Worm (Caenorhabditis elegans) whole organism, late embryonic: ENCODE data around the gene D1086.8.
"Not testable (repeated sequence)": the region's sequence is repeated elsewhere in the genome, so short reads cannot be mapped to it uniquely, and the experiment has no call there.

ENCODE experiments used
- C08G9.2 ChIP-seq: sonication (generic microtip); optimal IDR thresholded peaks from 2 replicates; lab custom pipeline; 2016; ENCODE audit warnings: mild to moderate bottlenecking, missing genetic modification characterization, moderate library complexity, missing compliant biosample characterization
- F13H6.1 ChIP-seq: sonication (generic microtip); optimal IDR thresholded peaks from 2 replicates; lab custom pipeline; 2016; ENCODE audit warnings: missing genetic modification characterization, missing compliant biosample characterization
- K09A11.1 ChIP-seq: sonication (generic microtip); optimal IDR thresholded peaks from 2 replicates; lab custom pipeline; 2017; ENCODE audit warnings: antibody characterized with exemption, mild to moderate bottlenecking, missing genetic modification characterization, missing compliant biosample characterization; ENCODE audit not compliant: insufficient read depth
- T23F11.4 ChIP-seq: fragments of 200-800 bp; sonication (Bioruptor generic); optimal IDR thresholded peaks from 2 replicates; lab custom pipeline; 2018; ENCODE audit warnings: mild to moderate bottlenecking, missing genetic modification characterization, missing compliant biosample characterization
- ceh-14 ChIP-seq: sonication (generic microtip); optimal IDR thresholded peaks from 2 replicates; lab custom pipeline; 2016; ENCODE audit warnings: missing genotype, missing genetic modification characterization, missing compliant biosample characterization
- ceh-18 ChIP-seq: sonication (generic microtip); optimal IDR thresholded peaks from 2 replicates; lab custom pipeline; 2016; ENCODE audit warnings: missing genetic modification characterization, missing compliant biosample characterization
- ceh-2 ChIP-seq: sonication (generic microtip); optimal IDR thresholded peaks from 2 replicates; lab custom pipeline; 2016; ENCODE audit warnings: missing genotype, missing genetic modification characterization, missing compliant biosample characterization
- ceh-31 ChIP-seq: sonication (generic microtip); optimal IDR thresholded peaks from 2 replicates; lab custom pipeline; 2016; ENCODE audit warnings: missing genetic modification characterization, missing compliant biosample characterization
- ceh-34 ChIP-seq: sonication (generic microtip); optimal IDR thresholded peaks from 2 replicates; lab custom pipeline; 2016; ENCODE audit warnings: mild to moderate bottlenecking, missing genetic modification characterization, missing compliant biosample characterization
- che-1 ChIP-seq: sonication (generic microtip); optimal IDR thresholded peaks from 2 replicates; lab custom pipeline; 2016; ENCODE audit warnings: mild to moderate bottlenecking, missing genetic modification characterization, missing compliant biosample characterization
- dmd-4 ChIP-seq: sonication (generic microtip); optimal IDR thresholded peaks from 2 replicates; lab custom pipeline; 2016; ENCODE audit warnings: borderline replicate concordance, missing genetic modification characterization, missing compliant biosample characterization
- dve-1 ChIP-seq: sonication (generic microtip); optimal IDR thresholded peaks from 2 replicates; lab custom pipeline; 2017; ENCODE audit warnings: antibody characterized with exemption, mild to moderate bottlenecking, missing genetic modification characterization, missing compliant biosample characterization
- elt-2 ChIP-seq: sonication (generic microtip); optimal IDR thresholded peaks from 2 replicates; lab custom pipeline; 2016; ENCODE audit warnings: missing genetic modification reagents, missing genetic modification characterization, missing compliant biosample characterization
- ets-4 ChIP-seq: sonication (generic microtip); optimal IDR thresholded peaks from 2 replicates; lab custom pipeline; 2016; ENCODE audit warnings: missing genetic modification characterization, missing compliant biosample characterization
- fax-1 ChIP-seq: sonication (generic microtip); optimal IDR thresholded peaks from 2 replicates; lab custom pipeline; 2016; ENCODE audit warnings: missing genotype, missing genetic modification characterization, missing compliant biosample characterization
- fkh-6 ChIP-seq: sonication (generic microtip); optimal IDR thresholded peaks from 2 replicates; lab custom pipeline; 2016; ENCODE audit warnings: missing genetic modification characterization, missing compliant biosample characterization
- hlh-30 ChIP-seq: sonication (generic microtip); optimal IDR thresholded peaks from 2 replicates; lab custom pipeline; 2017; ENCODE audit warnings: antibody characterized with exemption, missing genetic modification characterization, missing compliant biosample characterization; ENCODE audit not compliant: insufficient read depth
- hlh-6 ChIP-seq: sonication (generic microtip); optimal IDR thresholded peaks from 2 replicates; lab custom pipeline; 2016; ENCODE audit warnings: missing genotype, missing genetic modification characterization, missing compliant biosample characterization
- hlh-8 ChIP-seq: sonication (generic microtip); optimal IDR thresholded peaks from 2 replicates; lab custom pipeline; 2016; ENCODE audit warnings: missing genotype, missing genetic modification characterization, missing compliant biosample characterization
- lim-6 ChIP-seq: sonication (generic microtip); optimal IDR thresholded peaks from 2 replicates; lab custom pipeline; 2016; ENCODE audit warnings: missing genetic modification characterization, missing compliant biosample characterization
- madf-2 ChIP-seq: sonication (generic microtip); optimal IDR thresholded peaks from 2 replicates; lab custom pipeline; 2017; ENCODE audit warnings: missing genetic modification characterization, missing compliant biosample characterization
- mec-3 ChIP-seq: sonication (generic microtip); optimal IDR thresholded peaks from 2 replicates; lab custom pipeline; 2016; ENCODE audit warnings: borderline replicate concordance, missing genetic modification characterization, missing compliant biosample characterization
- nfya-1 ChIP-seq: sonication (generic microtip); optimal IDR thresholded peaks from 2 replicates; lab custom pipeline; 2017; ENCODE audit warnings: missing genetic modification characterization, mild to moderate bottlenecking, missing compliant biosample characterization, antibody characterized with exemption, moderate library complexity
- pag-3 ChIP-seq: sonication (generic microtip); optimal IDR thresholded peaks from 2 replicates; lab custom pipeline; 2016; ENCODE audit warnings: missing compliant biosample characterization, missing genetic modification characterization, borderline replicate concordance
- pax-1 ChIP-seq: fragments of 150-350 bp; optimal IDR thresholded peaks from 2 replicates; lab custom pipeline; 2014; ENCODE audit warnings: missing biosample characterization, missing genetic modification characterization
- pqm-1 ChIP-seq: sonication (generic microtip); optimal IDR thresholded peaks from 2 replicates; lab custom pipeline; 2016; ENCODE audit warnings: missing genetic modification characterization, missing compliant biosample characterization
- ref-2 ChIP-seq: sonication (generic microtip); optimal IDR thresholded peaks from 2 replicates; lab custom pipeline; 2016; ENCODE audit warnings: missing genetic modification characterization, missing compliant biosample characterization
- rnt-1 ChIP-seq: sonication (generic microtip); optimal IDR thresholded peaks from 2 replicates; lab custom pipeline; 2016; ENCODE audit warnings: missing genetic modification characterization, missing compliant biosample characterization
- sdc-2 ChIP-seq: sonication (generic microtip); optimal IDR thresholded peaks from 2 replicates; lab custom pipeline; 2016; ENCODE audit warnings: missing genotype, missing genetic modification characterization, missing compliant biosample characterization
- tbx-2 ChIP-seq: sonication (generic microtip); optimal IDR thresholded peaks from 2 replicates; lab custom pipeline; 2016; ENCODE audit warnings: missing genetic modification characterization, missing compliant biosample characterization
- tbx-7 ChIP-seq: sonication (generic microtip); optimal IDR thresholded peaks from 2 replicates; lab custom pipeline; 2016; ENCODE audit warnings: missing genotype, missing genetic modification characterization, missing compliant biosample characterization
- unc-3 ChIP-seq, 2 experiments: fragments of 200-800 bp in 1 of 2; sonication (Bioruptor generic) in 1 of 2; sonication (generic microtip) in 1 of 2; conservative IDR thresholded peaks in 1 of 2; optimal IDR thresholded peaks in 1 of 2; 2 replicates each; pipeline versions ENCODE4 v1.3.6 to Lab custom; 2016 to 2022; ENCODE audit warnings: missing compliant biosample characterization in 2 of 2, missing genetic modification characterization in 2 of 2, missing genetic modification reagents in 1 of 2
- unc-42 ChIP-seq: sonication (generic microtip); optimal IDR thresholded peaks from 2 replicates; lab custom pipeline; 2016; ENCODE audit warnings: missing genotype, missing genetic modification characterization, missing compliant biosample characterization
- unc-55 ChIP-seq: sonication (generic microtip); optimal IDR thresholded peaks from 2 replicates; lab custom pipeline; 2017; ENCODE audit warnings: missing biosample characterization, missing genetic modification reagents, missing genetic modification characterization
- unc-86 ChIP-seq: sonication (generic microtip); optimal IDR thresholded peaks from 2 replicates; lab custom pipeline; 2016; ENCODE audit warnings: missing genetic modification characterization, missing compliant biosample characterization
- zip-5 ChIP-seq: sonication (generic microtip); optimal IDR thresholded peaks from 2 replicates; lab custom pipeline; 2016; ENCODE audit warnings: missing genetic modification characterization, missing compliant biosample characterization
- ztf-16 ChIP-seq: sonication (generic microtip); optimal IDR thresholded peaks from 2 replicates; lab custom pipeline; 2017; ENCODE audit warnings: missing genetic modification characterization, missing compliant biosample characterization

D1086.8 gene

DNA sequence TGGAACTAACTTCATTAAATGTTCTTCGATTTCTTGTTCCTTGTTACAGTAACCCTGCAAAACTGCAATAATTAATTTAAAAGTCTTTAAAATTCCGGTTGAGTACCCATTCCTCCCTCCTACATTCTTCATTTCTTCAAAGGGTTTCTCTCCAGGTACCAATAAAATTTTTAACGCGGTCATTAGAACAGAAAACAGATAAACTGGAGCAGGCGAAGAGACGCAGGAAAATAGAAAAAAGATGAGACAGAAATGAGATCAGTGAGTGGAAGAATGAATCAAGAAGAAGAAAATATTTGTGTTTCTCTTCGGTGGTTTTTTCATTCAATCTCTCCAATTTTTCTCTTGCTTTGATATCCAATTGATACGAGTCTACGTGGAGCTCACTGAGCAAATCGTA, at the start of gene D1086.8:
Gene D1086.8, plus strand, starts transcription at position 301 of the 400 bp plus-strand sequence.
- TF ChIP-seq unc-86 (no peak), unc-42 (no peak)

ce11 chrV:14049274-14049673, 44.6 kb upstream of the D1086.8 start, which contains the start of gene F58D12.1:
Gene F58D12.1, plus strand, starts transcription at chrV:14049574.
- TF ChIP-seq ceh-2; ets-4 (tag; lab: Kevin White, UChicago); tbx-7: not testable (repeated sequence)

ce11 chrV:14055097-14055496, 38.8 kb upstream of the D1086.8 start:
- TF ChIP-seq ceh-18 (tag; lab: Kevin White, UChicago) (peak; percentile 76), tbx-2 (tag; lab: Kevin White, UChicago) (peak; percentile 91), dmd-4 (tag; lab: Kevin White, UChicago) (peak; percentile 43), zip-5 (tag; lab: Kevin White, UChicago) (peak; percentile 75), ceh-2 (peak; percentile 92), ceh-34 (tag; lab: Kevin White, UChicago) (peak; percentile 3), rnt-1 (peak; percentile 84), unc-3 (GFP tag; conservative IDR thresholded peaks at IDR 0.05; lab: Robert Waterston, UW) (0 out of 2 replicates have a peak, but pooled peaks have one; percentile 40), nfya-1 (peak; percentile 37), hlh-30 (tag; lab: Kevin White, UChicago) (peak; percentile 90), fax-1 (tag; lab: Kevin White, UChicago) (peak; percentile 54), unc-55 (GFP tag; lab: Kevin White, UChicago) (peak; percentile 39), dve-1 (tag; lab: Kevin White, UChicago) (peak; percentile 9), mec-3 (tag; lab: Kevin White, UChicago) (peak; percentile 83), sdc-2 (tag; lab: Kevin White, UChicago) (peak; percentile 66), hlh-8 (tag; lab: Kevin White, UChicago) (peak; percentile 85), C08G9.2 (tag; lab: Kevin White, UChicago) (peak; percentile 99), hlh-6 (tag; lab: Kevin White, UChicago) (peak; percentile 62), fkh-6 (tag; lab: Kevin White, UChicago) (peak; percentile 50), ceh-31 (tag; lab: Kevin White, UChicago) (peak; percentile 92), unc-42 (peak; percentile 66), ztf-16 (peak; percentile 16), ref-2 (tag; lab: Kevin White, UChicago) (peak; percentile 91), tbx-7 (peak; percentile 91), elt-2 (tag; lab: Kevin White, UChicago) (peak; percentile 58), ets-4 (tag; lab: Kevin White, UChicago) (peak; percentile 97), ceh-14 (peak; percentile 65), lim-6 (tag; lab: Kevin White, UChicago) (peak; percentile 35), pqm-1 (peak; percentile 44), F13H6.1 (tag; lab: Kevin White, UChicago) (peak; percentile 53)
- not testable (repeated sequence) for TF ChIP-seq unc-3 (tag; optimal IDR thresholded peaks at IDR 0.05; lab: Kevin White, UChicago)

DNA sequence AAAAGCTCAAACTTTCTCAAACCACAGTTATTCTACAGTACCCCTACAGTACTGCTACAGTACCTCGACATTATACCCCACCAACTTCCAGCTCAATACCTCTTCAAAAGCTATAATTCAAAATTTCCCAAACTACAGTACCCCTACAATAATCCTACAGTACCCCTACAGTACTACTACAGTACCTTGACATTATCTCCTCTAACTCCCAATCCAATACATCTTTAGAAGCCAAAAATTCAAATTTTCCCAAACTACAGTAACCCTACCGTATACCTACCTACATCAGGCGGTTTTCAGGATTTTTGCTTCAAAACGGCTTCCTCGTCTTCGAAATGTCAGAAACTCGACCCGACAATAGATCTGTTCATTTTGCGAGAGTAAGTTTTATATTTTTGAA, 36.4 kb upstream of the D1086.8 start, which contains the start of gene F58D12.3:
Gene F58D12.3, plus strand, starts transcription at position 301 of the 400 bp plus-strand sequence.
- TF ChIP-seq K09A11.1 (tag; lab: Kevin White, UChicago) (no peak), lim-6 (tag; lab: Kevin White, UChicago) (no peak), tbx-7 (no peak), madf-2 (tag; lab: Kevin White, UChicago) (no peak), pax-1 (tag; lab: Kevin White, UChicago) (no peak), che-1 (tag; lab: Kevin White, UChicago) (no peak), pag-3 (tag; lab: Kevin White, UChicago) (no peak), dve-1 (tag; lab: Kevin White, UChicago) (no peak), T23F11.4 (GFP tag; lab: Kevin White, UChicago) (no peak)
